Fruit fly (Drosophila melanogaster) whole organism, embryonic: ENCODE measurements around the gene CG14669.

Source experiments
- B-H1 ChIP-seq: fragments of 200-800 bp; sonication (Bioruptor generic); IDR thresholded peaks from 3 replicates; pipeline ENCODE4 v1.3.6; 2022; ENCODE audit warnings: missing biosample characterization, missing genetic modification characterization
- CG10147 ChIP-seq: fragments of 200-800 bp; sonication (Bioruptor generic); optimal IDR thresholded peaks from 2 replicates; lab custom pipeline; 2019; ENCODE audit warnings: missing biosample characterization, mild to moderate bottlenecking, missing genetic modification characterization, moderate library complexity
- CG10959 ChIP-seq: fragments of 200-800 bp; sonication (Bioruptor generic); IDR thresholded peaks from 2 replicates; pipeline ENCODE4 v1.3.6; 2022; ENCODE audit warnings: missing biosample characterization, missing genetic modification characterization
- CG10979 ChIP-seq: fragments of 200-800 bp; sonication (Bioruptor generic); optimal IDR thresholded peaks from 2 replicates; lab custom pipeline; 2018; ENCODE audit warnings: missing biosample characterization, mild to moderate bottlenecking, missing genetic modification characterization, moderate library complexity
- CG11093 ChIP-seq: fragments of 200-800 bp; sonication (Bioruptor generic); IDR thresholded peaks from 3 replicates; pipeline ENCODE4 v1.3.6; 2022; ENCODE audit warnings: missing biosample characterization, missing genetic modification characterization
- CG12942 ChIP-seq: fragments of 200-800 bp; sonication (Bioruptor generic); optimal IDR thresholded peaks from 3 replicates; lab custom pipeline; 2016; ENCODE audit warnings: missing biosample characterization, missing genetic modification characterization
- CG13123 ChIP-seq: fragments of 200-800 bp; sonication (Bioruptor generic); optimal IDR thresholded peaks from 2 replicates; lab custom pipeline; 2016; ENCODE audit warnings: missing biosample characterization, missing genetic modification characterization
- CG13775 ChIP-seq: fragments of 200-800 bp; sonication (Bioruptor generic); optimal IDR thresholded peaks from 3 replicates; lab custom pipeline; 2017; ENCODE audit warnings: missing biosample characterization, mild to moderate bottlenecking, missing genetic modification characterization
- CG14667 ChIP-seq: fragments of 200-800 bp; sonication (Bioruptor generic); IDR thresholded peaks from 2 replicates; pipeline ENCODE4 v1.3.6; 2022; ENCODE audit warnings: missing biosample characterization, missing genetic modification characterization
- CG15514 ChIP-seq: fragments of 200-800 bp; sonication (Bioruptor generic); optimal IDR thresholded peaks from 3 replicates; lab custom pipeline; 2017; ENCODE audit warnings: missing biosample characterization, missing genetic modification characterization, mild to moderate bottlenecking, moderate library complexity, missing genetic modification reagents
- CG1647 ChIP-seq: fragments of 200-800 bp; sonication (Bioruptor generic); optimal IDR thresholded peaks from 3 replicates; lab custom pipeline; 2016; ENCODE audit warnings: missing biosample characterization, missing genetic modification characterization
- CG16815 ChIP-seq: fragments of 200-800 bp; sonication (Bioruptor generic); optimal IDR thresholded peaks from 3 replicates; lab custom pipeline; 2017; ENCODE audit warnings: missing biosample characterization, mild to moderate bottlenecking, missing genetic modification characterization
- CG17359 ChIP-seq: fragments of 200-800 bp; sonication (Bioruptor generic); optimal IDR thresholded peaks from 3 replicates; lab custom pipeline; 2018; ENCODE audit warnings: missing biosample characterization, mild to moderate bottlenecking, missing genetic modification characterization, moderate library complexity
- CG17568 ChIP-seq: fragments of 200-800 bp; sonication (Bioruptor generic); optimal IDR thresholded peaks from 2 replicates; lab custom pipeline; 2018; ENCODE audit warnings: missing biosample characterization, mild to moderate bottlenecking, missing genetic modification characterization, moderate library complexity
- CG18476 ChIP-seq: fragments of 200-800 bp; sonication (Bioruptor generic); optimal IDR thresholded peaks from 2 replicates; lab custom pipeline; 2016; ENCODE audit warnings: missing biosample characterization, mild to moderate bottlenecking, missing genetic modification characterization
- CG18599 ChIP-seq: fragments of 200-800 bp; sonication (Bioruptor generic); optimal IDR thresholded peaks from 3 replicates; lab custom pipeline; 2017; ENCODE audit warnings: missing biosample characterization, missing genetic modification characterization, mild to moderate bottlenecking, moderate library complexity, missing genetic modification reagents
- CG2116 ChIP-seq: fragments of 200-800 bp; sonication (Bioruptor generic); optimal IDR thresholded peaks from 3 replicates; lab custom pipeline; 2018; ENCODE audit warnings: missing biosample characterization, mild to moderate bottlenecking, missing genetic modification characterization
- CG30020 ChIP-seq: fragments of 200-800 bp; optimal IDR thresholded peaks from 2 replicates; lab custom pipeline; 2019; ENCODE audit warnings: missing biosample characterization, mild to moderate bottlenecking, missing genetic modification characterization, moderate library complexity
- CG34422 ChIP-seq: fragments of 200-800 bp; sonication (Bioruptor generic); IDR thresholded peaks from 3 replicates; pipeline ENCODE4 v1.3.6; 2022; ENCODE audit warnings: missing biosample characterization, missing genetic modification characterization
- CG3995 ChIP-seq: fragments of 200-800 bp; sonication (Bioruptor generic); optimal IDR thresholded peaks from 3 replicates; lab custom pipeline; 2016; ENCODE audit warnings: missing biosample characterization, missing genetic modification characterization
- CG7271 ChIP-seq: fragments of 200-800 bp; sonication (Bioruptor generic); optimal IDR thresholded peaks from 2 replicates; lab custom pipeline; 2018; ENCODE audit warnings: missing biosample characterization, mild to moderate bottlenecking, missing genetic modification characterization, moderate library complexity
- CG7987 ChIP-seq: fragments of 200-800 bp; sonication (Bioruptor generic); optimal IDR thresholded peaks from 2 replicates; lab custom pipeline; 2018; ENCODE audit warnings: missing biosample characterization, mild to moderate bottlenecking, missing genetic modification characterization, moderate library complexity
- CG8290 ChIP-seq, 3 experiments: fragments of 200-800 bp; sonication (Bioruptor generic); optimal IDR thresholded peaks; 2 replicates each; lab custom pipeline; 2016 to 2019; ENCODE audit warnings: missing biosample characterization in 3 of 3, missing genetic modification characterization in 3 of 3, mild to moderate bottlenecking in 2 of 3, moderate library complexity in 1 of 3
- CG8944 ChIP-seq: fragments of 200-800 bp; sonication (Bioruptor generic); optimal IDR thresholded peaks from 3 replicates; lab custom pipeline; 2016; ENCODE audit warnings: missing biosample characterization, missing genetic modification characterization
- CG9609 ChIP-seq: fragments of 200-800 bp; sonication (Bioruptor generic); optimal IDR thresholded peaks from 3 replicates; lab custom pipeline; 2016; ENCODE audit warnings: missing biosample characterization, missing genetic modification characterization
- CTCF ChIP-seq: fragments of 200-800 bp; sonication (Bioruptor generic); optimal IDR thresholded peaks from 2 replicates; lab custom pipeline; 2017; ENCODE audit warnings: missing biosample characterization, mild to moderate bottlenecking, missing genetic modification characterization, moderate library complexity
- CoRest ChIP-seq: fragments of 200-800 bp; sonication (Bioruptor generic); optimal IDR thresholded peaks from 3 replicates; lab custom pipeline; 2018; ENCODE audit warnings: missing biosample characterization, mild to moderate bottlenecking, missing genetic modification characterization, moderate library complexity
- Dad ChIP-seq: fragments of 200-800 bp; sonication (Bioruptor generic); optimal IDR thresholded peaks from 3 replicates; lab custom pipeline; 2016; ENCODE audit warnings: missing biosample characterization, missing genetic modification characterization
- Fer3 ChIP-seq: fragments of 200-800 bp; sonication (Bioruptor generic); optimal IDR thresholded peaks from 2 replicates; lab custom pipeline; 2018; ENCODE audit warnings: missing biosample characterization, mild to moderate bottlenecking, missing genetic modification characterization, moderate library complexity
- HLH3B ChIP-seq: fragments of 200-800 bp; sonication (Bioruptor generic); IDR thresholded peaks from 2 replicates; pipeline ENCODE4 v1.3.6; 2022; ENCODE audit warnings: missing biosample characterization, missing genetic modification characterization
- NC2β ChIP-seq: fragments of 200-800 bp; sonication (Bioruptor generic); optimal IDR thresholded peaks from 2 replicates; lab custom pipeline; 2016; ENCODE audit warnings: missing biosample characterization, missing genetic modification characterization
- Pdp1 ChIP-seq, 2 experiments: fragments of 200-800 bp; sonication (Bioruptor generic); optimal IDR thresholded peaks; 3 replicates each; lab custom pipeline; 2016; ENCODE audit warnings: missing biosample characterization in 2 of 2, missing genetic modification characterization in 2 of 2, mild to moderate bottlenecking in 1 of 2, moderate library complexity in 1 of 2
- Spps ChIP-seq: fragments of 200-800 bp; sonication (Bioruptor generic); optimal IDR thresholded peaks from 2 replicates; lab custom pipeline; 2018; ENCODE audit warnings: missing biosample characterization, mild to moderate bottlenecking, missing genetic modification characterization
- Stat92E ChIP-seq, 3 experiments: fragments of >200 bp in 2 of 3; fragments of 200-800 bp in 1 of 3; sonication (Bioruptor generic) in 1 of 3; optimal IDR thresholded peaks; 2 replicates each; lab custom pipeline; 2017 to 2019; ENCODE audit warnings: missing biosample characterization in 3 of 3, missing genetic modification characterization in 3 of 3, mild to moderate bottlenecking in 1 of 3, moderate library complexity in 1 of 3
- bsh ChIP-seq, 2 experiments: fragments of 200-800 bp; sonication (Bioruptor generic); optimal IDR thresholded peaks; 2 replicates each; lab custom pipeline; 2017 to 2018; ENCODE audit warnings: mild to moderate bottlenecking in 2 of 2, missing biosample characterization in 2 of 2, missing genetic modification characterization in 2 of 2, moderate library complexity in 1 of 2
- croc ChIP-seq: fragments of 200-800 bp; sonication (Bioruptor generic); conservative IDR thresholded peaks from 3 replicates; pipeline ENCODE4 v1.3.6; 2022; ENCODE audit warnings: missing biosample characterization, missing genetic modification characterization
- crol ChIP-seq: fragments of 200-800 bp; sonication (Bioruptor generic); IDR thresholded peaks from 2 replicates; pipeline ENCODE4 v1.3.6; 2022; ENCODE audit warnings: missing biosample characterization, missing genetic modification characterization
- emc ChIP-seq: fragments of 200-800 bp; sonication (Bioruptor generic); optimal IDR thresholded peaks from 2 replicates; lab custom pipeline; 2016; ENCODE audit warnings: missing biosample characterization, missing genetic modification characterization
- fru ChIP-seq: fragments of >200 bp; optimal IDR thresholded peaks from 2 replicates; lab custom pipeline; 2017
- gfzf ChIP-seq: fragments of 200-800 bp; sonication (Bioruptor generic); optimal IDR thresholded peaks from 2 replicates; lab custom pipeline; 2016; ENCODE audit warnings: missing biosample characterization, mild to moderate bottlenecking, missing genetic modification characterization, moderate library complexity
- grn ChIP-seq: fragments of 200-800 bp; sonication (Bioruptor generic); optimal IDR thresholded peaks from 3 replicates; lab custom pipeline; 2017; ENCODE audit warnings: missing biosample characterization, missing genetic modification characterization
- org-1 ChIP-seq: fragments of 200-800 bp; sonication (Bioruptor generic); optimal IDR thresholded peaks from 2 replicates; lab custom pipeline; 2017; ENCODE audit warnings: missing biosample characterization, missing genetic modification characterization
- ro ChIP-seq: fragments of 200-800 bp; sonication (Bioruptor generic); IDR thresholded peaks from 2 replicates; pipeline ENCODE4 v1.3.6; 2022; ENCODE audit warnings: missing biosample characterization, missing genetic modification characterization
- row ChIP-seq: fragments of 200-800 bp; sonication (Bioruptor generic); IDR thresholded peaks from 3 replicates; pipeline ENCODE4 v1.3.6; 2022; ENCODE audit warnings: missing biosample characterization, missing genetic modification characterization
- run ChIP-seq: fragments of 200-800 bp; sonication (Bioruptor generic); optimal IDR thresholded peaks from 3 replicates; lab custom pipeline; 2018; ENCODE audit warnings: missing biosample characterization, mild to moderate bottlenecking, missing genetic modification characterization
- seq ChIP-seq: fragments of 200-800 bp; sonication (Bioruptor generic); IDR thresholded peaks from 2 replicates; pipeline ENCODE4 v1.3.6; 2022; ENCODE audit warnings: missing biosample characterization, missing genetic modification characterization
- sqz ChIP-seq: fragments of 200-800 bp; sonication (Bioruptor generic); optimal IDR thresholded peaks from 3 replicates; lab custom pipeline; 2018; ENCODE audit warnings: missing biosample characterization, mild to moderate bottlenecking, missing genetic modification characterization
- tin ChIP-seq: fragments of 200-800 bp; sonication (Bioruptor generic); optimal IDR thresholded peaks from 3 replicates; lab custom pipeline; 2016; ENCODE audit warnings: missing biosample characterization, missing genetic modification characterization
- trem ChIP-seq: fragments of 200-800 bp; optimal IDR thresholded peaks from 3 replicates; lab custom pipeline; 2019; ENCODE audit warnings: missing biosample characterization, mild to moderate bottlenecking, missing genetic modification characterization, moderate library complexity
- wdn ChIP-seq: fragments of 200-800 bp; sonication (Bioruptor generic); IDR thresholded peaks from 2 replicates; pipeline ENCODE4 v1.3.6; 2022; ENCODE audit warnings: missing biosample characterization, missing genetic modification characterization
- zfh2 ChIP-seq: fragments of 200-800 bp; sonication (Bioruptor generic); optimal IDR thresholded peaks from 2 replicates; lab custom pipeline; 2016; ENCODE audit warnings: missing biosample characterization, missing genetic modification characterization

CG14669 gene

dm6 chr3R:5485295-5485718 lies 71.0 kb downstream of the CG14669 start, which contains the start of gene CG31550 (continued):
- peak; percentile 54 for TF ChIP-seq CG8944 (GFP tag; lab: Kevin White, UChicago)
- peak; percentile 38 for TF ChIP-seq CG7271 (tag; lab: Kevin White, UChicago)
- peak; percentile 71 for TF ChIP-seq gfzf
- TF ChIP-seq HLH3B (GFP tag; lab: Robert Waterston, UW) = peak; percentile 77
- peak; percentile 23 for TF ChIP-seq Spps
- peak; percentile 66 for TF ChIP-seq CG13775
- peak; percentile 72 for TF ChIP-seq CG17359 (tag; lab: Kevin White, UChicago)
- TF ChIP-seq CG2116 (GFP tag; lab: Kevin White, UChicago) = peak; percentile 50
- no peak for TF ChIP-seq CG10959 (GFP tag; lab: Robert Waterston, UW)
- TF ChIP-seq CG13123 = peak; percentile 39
- peak; percentile 67 for TF ChIP-seq CG8290 (GFP tag; optimal IDR thresholded peaks at IDR 0.05; lab: Kevin White, UChicago)
- no peak for TF ChIP-seq CG8290 (tag; optimal IDR thresholded peaks at IDR 0.05; lab: Kevin White, UChicago)
- no peak for TF ChIP-seq org-1 (GFP tag; lab: Kevin White, UChicago)
- TF ChIP-seq NC2β = no peak
- TF ChIP-seq CTCF = no peak
- TF ChIP-seq tin = peak; percentile 77
- peak; percentile 27 for TF ChIP-seq CG18476
- peak; percentile 1 for TF ChIP-seq emc
- TF ChIP-seq run (tag; lab: Kevin White, UChicago) = no peak
- peak; percentile 45 for TF ChIP-seq CG1647 (GFP tag; lab: Kevin White, UChicago)
- TF ChIP-seq zfh2 = peak; percentile 54
- TF ChIP-seq CG18599 (GFP tag; lab: Kevin White, UChicago) = peak; percentile 55
- peak; percentile 64 for TF ChIP-seq CG10147
- TF ChIP-seq fru (lab: Kevin White, UChicago) = no peak
- TF ChIP-seq CG34422 (GFP tag; lab: Robert Waterston, UW) = peak; percentile 67; the same call in 1 of the 3 replicates
- TF ChIP-seq row (GFP tag; lab: Robert Waterston, UW) = peak; percentile 88
- no peak for TF ChIP-seq crol (GFP tag; lab: Robert Waterston, UW)
- TF ChIP-seq B-H1 (GFP tag; lab: Robert Waterston, UW) = peak; percentile 60
- peak; percentile 73 for TF ChIP-seq CG14667 (GFP tag; lab: Robert Waterston, UW)
- peak in 1 of 2 experiments; percentile 70 for TF ChIP-seq bsh (GFP tag; optimal IDR thresholded peaks at IDR 0.05; lab: Kevin White, UChicago)
- TF ChIP-seq sqz (GFP tag; lab: Kevin White, UChicago) = no peak
- no peak for TF ChIP-seq Stat92E (GFP tag; optimal IDR thresholded peaks at IDR 0.05; lab: Kevin White, UChicago)
- TF ChIP-seq trem (tag; lab: Kevin White, UChicago) = peak; percentile 60
- TF ChIP-seq CG16815 (GFP tag; lab: Kevin White, UChicago) = peak; percentile 46
- peak; percentile 25 for TF ChIP-seq CG7987 (GFP tag; lab: Kevin White, UChicago)
- peak; percentile 14 to 87 for TF ChIP-seq Pdp1 (GFP tag; optimal IDR thresholded peaks at IDR 0.05; lab: Kevin White, UChicago)
- TF ChIP-seq CG17568 (GFP tag; lab: Kevin White, UChicago) = no peak
- peak; percentile 42 for TF ChIP-seq CG9609 (GFP tag; lab: Kevin White, UChicago)
- no peak for TF ChIP-seq grn
- TF ChIP-seq CG12942 (GFP tag; lab: Kevin White, UChicago) = peak; percentile 59
- TF ChIP-seq Fer3 (tag; lab: Kevin White, UChicago) = peak; percentile 74
- peak; percentile 14 for TF ChIP-seq CG3995 (GFP tag; lab: Kevin White, UChicago)
- peak; percentile 51; the same call in 1 of the 2 replicates for TF ChIP-seq seq (GFP tag; lab: Robert Waterston, UW)
- peak; percentile 54; the same call in 2 of the 3 replicates for TF ChIP-seq croc (GFP tag; lab: Robert Waterston, UW)
- TF ChIP-seq wdn (GFP tag; lab: Robert Waterston, UW) = peak; percentile 60
- peak; percentile 62; the same call in 2 of the 3 replicates for TF ChIP-seq CG11093
- TF ChIP-seq CoRest (tag; lab: Kevin White, UChicago) = peak; percentile 84
- peak; percentile 49 for TF ChIP-seq ro
- TF ChIP-seq CG10979 (tag; lab: Kevin White, UChicago) = peak; percentile 62
- peak; percentile 62 for TF ChIP-seq CG30020 (tag; lab: Kevin White, UChicago)
- peak; percentile 54 for TF ChIP-seq Dad (GFP tag; lab: Kevin White, UChicago)
- peak; percentile 44 for TF ChIP-seq CG15514 (GFP tag; lab: Kevin White, UChicago)
